Fruit fly (Drosophila melanogaster) whole organism, embryonic: ENCODE results near the gene CG42324.

Source experiments
- Abd-B ChIP-seq: fragments of 200-800 bp; sonication (Bioruptor generic); optimal IDR thresholded peaks from 2 replicates; lab custom pipeline; 2018; ENCODE audit warnings: missing biosample characterization, mild to moderate bottlenecking, missing genetic modification characterization, moderate library complexity
- Adf1 ChIP-seq: fragments of 200-800 bp; sonication (Bioruptor generic); IDR thresholded peaks from 2 replicates; pipeline ENCODE4 v1.3.6; 2022; ENCODE audit warnings: missing biosample characterization, missing genetic modification characterization
- Bgb ChIP-seq: fragments of 200-800 bp; sonication (Bioruptor generic); IDR thresholded peaks from 2 replicates; pipeline ENCODE4 v1.3.6; 2022; ENCODE audit warnings: missing biosample characterization, missing genetic modification characterization; ENCODE audit not compliant: partially characterized antibody
- CG10147 ChIP-seq: fragments of 200-800 bp; sonication (Bioruptor generic); optimal IDR thresholded peaks from 2 replicates; lab custom pipeline; 2019; ENCODE audit warnings: missing biosample characterization, mild to moderate bottlenecking, missing genetic modification characterization, moderate library complexity
- CG11695 ChIP-seq: fragments of 200-800 bp; sonication (Bioruptor generic); IDR thresholded peaks from 3 replicates; pipeline ENCODE4 v1.3.6; 2022; ENCODE audit warnings: missing biosample characterization, missing genetic modification characterization
- CG11723 ChIP-seq: fragments of 200-800 bp; sonication (Bioruptor generic); optimal IDR thresholded peaks from 2 replicates; lab custom pipeline; 2017; ENCODE audit warnings: missing biosample characterization, mild to moderate bottlenecking, missing genetic modification characterization
- CG12659 ChIP-seq: fragments of 200-800 bp; sonication (Bioruptor generic); optimal IDR thresholded peaks from 3 replicates; lab custom pipeline; 2017; ENCODE audit warnings: mild to moderate bottlenecking, missing biosample characterization, missing genetic modification reagents, missing genetic modification characterization
- CG15696 ChIP-seq: fragments of 200-800 bp; sonication (Bioruptor generic); optimal IDR thresholded peaks from 2 replicates; lab custom pipeline; 2019; ENCODE audit warnings: missing biosample characterization, mild to moderate bottlenecking, missing genetic modification characterization, moderate library complexity
- CG1603 ChIP-seq: fragments of 200-800 bp; sonication (Bioruptor generic); optimal IDR thresholded peaks from 2 replicates; lab custom pipeline; 2019; ENCODE audit warnings: missing biosample characterization, mild to moderate bottlenecking, missing genetic modification characterization, moderate library complexity
- CG16863 ChIP-seq: fragments of 200-800 bp; sonication (Bioruptor generic); optimal IDR thresholded peaks from 3 replicates; lab custom pipeline; 2016; ENCODE audit warnings: missing biosample characterization, missing genetic modification characterization
- CG2678 ChIP-seq: fragments of 200-800 bp; sonication (Bioruptor generic); optimal IDR thresholded peaks from 3 replicates; lab custom pipeline; 2019; ENCODE audit warnings: missing biosample characterization, mild to moderate bottlenecking, missing genetic modification characterization, moderate library complexity
- CG31441 ChIP-seq: fragments of 200-800 bp; sonication (Bioruptor generic); IDR thresholded peaks from 2 replicates; pipeline ENCODE4 v1.3.6; 2022; ENCODE audit warnings: missing biosample characterization, missing genetic modification characterization
- CG4404 ChIP-seq: fragments of 200-800 bp; sonication (Bioruptor generic); IDR thresholded peaks from 2 replicates; pipeline ENCODE4 v1.3.6; 2022; ENCODE audit warnings: missing biosample characterization, missing genetic modification characterization
- CG4730 ChIP-seq: fragments of 200-800 bp; sonication (Bioruptor generic); IDR thresholded peaks from 2 replicates; pipeline ENCODE4 v1.3.6; 2022; ENCODE audit warnings: missing biosample characterization, missing genetic modification characterization
- CG5953 ChIP-seq: fragments of 200-800 bp; sonication (Bioruptor generic); IDR thresholded peaks from 2 replicates; pipeline ENCODE4 v1.3.6; 2022; ENCODE audit warnings: missing biosample characterization, missing genetic modification characterization
- CG6813 ChIP-seq: fragments of 200-800 bp; sonication (Bioruptor generic); optimal IDR thresholded peaks from 2 replicates; lab custom pipeline; 2017; ENCODE audit warnings: missing biosample characterization, missing genetic modification characterization, mild to moderate bottlenecking, moderate library complexity, missing genetic modification reagents
- CG8924 ChIP-seq: fragments of 200-800 bp; optimal IDR thresholded peaks from 3 replicates; lab custom pipeline; 2019; ENCODE audit warnings: missing biosample characterization, mild to moderate bottlenecking, missing genetic modification characterization, moderate library complexity
- CG9215 ChIP-seq: fragments of 200-800 bp; sonication (Bioruptor generic); IDR thresholded peaks from 2 replicates; pipeline ENCODE4 v1.3.6; 2022; ENCODE audit warnings: missing biosample characterization, missing genetic modification characterization
- CG9817 ChIP-seq: fragments of 200-800 bp; sonication (Bioruptor generic); optimal IDR thresholded peaks from 2 replicates; lab custom pipeline; 2018; ENCODE audit warnings: missing biosample characterization, mild to moderate bottlenecking, missing genetic modification characterization, moderate library complexity
- Dip2 ChIP-seq: fragments of 200-800 bp; sonication (Bioruptor generic); IDR thresholded peaks from 2 replicates; pipeline ENCODE4 v1.3.6; 2022; ENCODE audit warnings: missing biosample characterization, missing genetic modification characterization
- Dip3 ChIP-seq: fragments of 200-800 bp; sonication (Bioruptor generic); optimal IDR thresholded peaks from 3 replicates; lab custom pipeline; 2016; ENCODE audit warnings: missing biosample characterization, missing genetic modification characterization
- Dref ChIP-seq: fragments of 200-800 bp; sonication (Bioruptor generic); IDR thresholded peaks from 2 replicates; pipeline ENCODE4 v1.3.6; 2022; ENCODE audit warnings: missing biosample characterization, missing genetic modification characterization
- Hand ChIP-seq: fragments of 200-800 bp; sonication (Bioruptor generic); optimal IDR thresholded peaks from 2 replicates; lab custom pipeline; 2017; ENCODE audit warnings: mild to moderate bottlenecking, missing biosample characterization, missing genetic modification reagents, missing genetic modification characterization
- Hmx ChIP-seq: fragments of 200-800 bp; sonication (Bioruptor generic); optimal IDR thresholded peaks from 2 replicates; lab custom pipeline; 2016; ENCODE audit warnings: missing biosample characterization, missing genetic modification characterization
- Hr39 ChIP-seq: fragments of >200 bp; optimal IDR thresholded peaks from 2 replicates; lab custom pipeline; 2017
- Mad ChIP-seq: fragments of 200-800 bp; sonication (Bioruptor generic); optimal IDR thresholded peaks from 2 replicates; lab custom pipeline; 2016; ENCODE audit warnings: missing biosample characterization, missing genetic modification characterization
- Mes4 ChIP-seq: fragments of 200-800 bp; sonication (Bioruptor generic); optimal IDR thresholded peaks from 2 replicates; lab custom pipeline; 2016; ENCODE audit warnings: missing biosample characterization, missing genetic modification characterization
- Nf-YA ChIP-seq: fragments of 200-800 bp; sonication (Bioruptor generic); IDR thresholded peaks from 2 replicates; pipeline ENCODE4 v1.3.6; 2022; ENCODE audit warnings: missing biosample characterization, missing genetic modification characterization
- NfI ChIP-seq: fragments of 200-800 bp; sonication (Bioruptor generic); optimal IDR thresholded peaks from 3 replicates; lab custom pipeline; 2018; ENCODE audit warnings: missing biosample characterization, mild to moderate bottlenecking, missing genetic modification characterization, moderate library complexity
- Sin3A ChIP-seq: fragments of >200 bp; optimal IDR thresholded peaks from 2 replicates; lab custom pipeline; 2018
- Sox102F ChIP-seq: fragments of 200-800 bp; sonication (Bioruptor generic); optimal IDR thresholded peaks from 2 replicates; lab custom pipeline; 2018; ENCODE audit warnings: missing biosample characterization, mild to moderate bottlenecking, missing genetic modification characterization, moderate library complexity
- Sry-δ ChIP-seq: fragments of 200-800 bp; sonication (Bioruptor generic); optimal IDR thresholded peaks from 2 replicates; lab custom pipeline; 2016; ENCODE audit warnings: missing biosample characterization, missing genetic modification characterization
- br ChIP-seq: fragments of >200 bp; optimal IDR thresholded peaks from 2 replicates; lab custom pipeline; 2017
- crc ChIP-seq: fragments of 200-800 bp; sonication (Bioruptor generic); optimal IDR thresholded peaks from 2 replicates; lab custom pipeline; 2016; ENCODE audit warnings: missing biosample characterization, missing genetic modification characterization
- dimm ChIP-seq: fragments of 200-800 bp; sonication (Bioruptor generic); IDR thresholded peaks from 2 replicates; pipeline ENCODE4 v1.3.6; 2022; ENCODE audit warnings: missing biosample characterization, missing genetic modification characterization
- disco-r ChIP-seq: fragments of 200-800 bp; sonication (Bioruptor generic); optimal IDR thresholded peaks from 2 replicates; lab custom pipeline; 2016; ENCODE audit warnings: missing biosample characterization, missing genetic modification characterization
- en ChIP-seq: fragments of 200-800 bp; sonication (Bioruptor generic); optimal IDR thresholded peaks from 2 replicates; lab custom pipeline; 2016; ENCODE audit warnings: missing biosample characterization, missing genetic modification characterization
- esg ChIP-seq: fragments of 200-800 bp; sonication (Bioruptor generic); conservative IDR thresholded peaks from 2 replicates; pipeline ENCODE4 v1.3.6; 2022; ENCODE audit warnings: missing biosample characterization, missing genetic modification characterization
- gce ChIP-seq: fragments of 200-800 bp; sonication (Bioruptor generic); IDR thresholded peaks from 3 replicates; pipeline ENCODE4 v1.3.6; 2022; ENCODE audit warnings: missing biosample characterization, missing genetic modification characterization
- gt ChIP-seq: fragments of 200-800 bp; sonication (Bioruptor generic); IDR thresholded peaks from 2 replicates; pipeline ENCODE4 v1.3.6; 2022; ENCODE audit warnings: missing biosample characterization, missing genetic modification characterization
- kni ChIP-seq: fragments of 200-800 bp; sonication (Bioruptor generic); optimal IDR thresholded peaks from 3 replicates; lab custom pipeline; 2017; ENCODE audit warnings: mild to moderate bottlenecking, missing biosample characterization, missing genetic modification reagents, missing genetic modification characterization
- mam ChIP-seq: fragments of 200-800 bp; sonication (Bioruptor generic); optimal IDR thresholded peaks from 3 replicates; lab custom pipeline; 2016; ENCODE audit warnings: missing biosample characterization, missing genetic modification characterization
- rib ChIP-seq: fragments of 200-800 bp; sonication (Bioruptor generic); IDR thresholded peaks from 2 replicates; pipeline ENCODE4 v1.3.6; 2022; ENCODE audit warnings: missing biosample characterization, missing genetic modification characterization
- run ChIP-seq: fragments of 200-800 bp; sonication (Bioruptor generic); optimal IDR thresholded peaks from 3 replicates; lab custom pipeline; 2018; ENCODE audit warnings: missing biosample characterization, mild to moderate bottlenecking, missing genetic modification characterization
- sens-2 ChIP-seq: fragments of 200-800 bp; sonication (Bioruptor generic); IDR thresholded peaks from 2 replicates; pipeline ENCODE4 v1.3.6; 2022; ENCODE audit warnings: missing biosample characterization, missing genetic modification characterization
- sna ChIP-seq: fragments of 200-800 bp; sonication (Bioruptor generic); IDR thresholded peaks from 2 replicates; pipeline ENCODE4 v1.3.6; 2022; ENCODE audit warnings: missing biosample characterization, missing genetic modification characterization; ENCODE audit not compliant: partially characterized antibody
- so ChIP-seq: fragments of 200-800 bp; sonication (Bioruptor generic); IDR thresholded peaks from 3 replicates; pipeline ENCODE4 v1.3.6; 2022; ENCODE audit warnings: missing biosample characterization, missing genetic modification characterization
- trem ChIP-seq: fragments of 200-800 bp; optimal IDR thresholded peaks from 3 replicates; lab custom pipeline; 2019; ENCODE audit warnings: missing biosample characterization, mild to moderate bottlenecking, missing genetic modification characterization, moderate library complexity
- tx ChIP-seq: fragments of 200-800 bp; sonication (Bioruptor generic); optimal IDR thresholded peaks from 2 replicates; lab custom pipeline; 2016; ENCODE audit warnings: missing biosample characterization, missing genetic modification characterization
- vnd ChIP-seq: fragments of 200-800 bp; sonication (Bioruptor generic); IDR thresholded peaks from 3 replicates; pipeline ENCODE4 v1.3.6; 2022; ENCODE audit warnings: missing biosample characterization, missing genetic modification characterization; ENCODE audit not compliant: partially characterized antibody
- wdn ChIP-seq: fragments of 200-800 bp; sonication (Bioruptor generic); IDR thresholded peaks from 2 replicates; pipeline ENCODE4 v1.3.6; 2022; ENCODE audit warnings: missing biosample characterization, missing genetic modification characterization
- wor ChIP-seq: fragments of 200-800 bp; sonication (Bioruptor generic); IDR thresholded peaks from 2 replicates; pipeline ENCODE4 v1.3.6; 2022; ENCODE audit warnings: missing biosample characterization, missing genetic modification characterization

CG42324 gene

DNA sequence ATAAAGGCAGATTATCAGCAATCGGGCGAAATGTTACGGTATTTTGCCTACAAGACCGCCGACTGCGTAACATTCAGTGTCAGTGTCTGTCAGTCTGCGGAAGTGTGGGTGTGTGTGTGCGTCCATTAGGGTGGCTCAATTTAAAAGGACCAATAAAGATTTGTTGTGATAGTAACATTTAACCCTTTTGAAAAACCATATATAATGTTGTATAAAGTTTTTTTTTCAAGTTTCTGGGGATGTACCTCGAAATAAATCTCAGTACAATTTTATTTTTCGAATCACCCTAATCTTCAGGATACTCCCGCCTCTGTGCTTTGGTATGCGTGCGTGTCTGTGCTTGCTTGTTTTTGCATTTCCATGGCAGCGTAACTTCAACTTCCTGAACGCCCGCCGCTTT lies 539 bp downstream of the CG42324 start (continued):
- TF ChIP-seq so (GFP tag; lab: Robert Waterston, UW) (peak; percentile 80), gt (GFP tag; lab: Robert Waterston, UW) (no peak), trem (tag; lab: Kevin White, UChicago) (no peak), Bgb (GFP tag; lab: Robert Waterston, UW) (no peak), Sin3A (lab: Kevin White, UChicago) (no peak), CG5953 (GFP tag; lab: Robert Waterston, UW) (0 out of 2 replicates have a peak, but pooled peaks have one; percentile 23), gce (GFP tag; lab: Robert Waterston, UW) (0 out of 3 replicates have a peak, but pooled peaks have one; percentile 4), disco-r (no peak), Sry-δ (no peak), CG11695 (GFP tag; lab: Robert Waterston, UW) (peak; percentile 74; the same call in 2 of the 3 replicates), CG6813 (peak; percentile 85), CG16863 (GFP tag; lab: Kevin White, UChicago) (peak; percentile 65), CG31441 (GFP tag; lab: Robert Waterston, UW) (peak; percentile 69), Adf1 (GFP tag; lab: Robert Waterston, UW) (peak; percentile 41; the same call in 1 of the 2 replicates), CG4730 (peak; percentile 34; the same call in 1 of the 2 replicates), Hand (GFP tag; lab: Kevin White, UChicago) (peak; percentile 91), wor (GFP tag; lab: Robert Waterston, UW) (no peak), kni (GFP tag; lab: Kevin White, UChicago) (no peak), sna (GFP tag; lab: Robert Waterston, UW) (no peak), vnd (no peak), CG9817 (tag; lab: Kevin White, UChicago) (peak; percentile 78), crc (peak; percentile 26), sens-2 (GFP tag; lab: Robert Waterston, UW) (no peak), Nf-YA (GFP tag; lab: Robert Waterston, UW) (no peak), CG12659 (GFP tag; lab: Kevin White, UChicago) (peak; percentile 65), tx (GFP tag; lab: Kevin White, UChicago) (peak; percentile 3), dimm (GFP tag; lab: Robert Waterston, UW) (no peak), run (peak; percentile 20), CG1603 (tag; lab: Kevin White, UChicago) (peak; percentile 28), CG4404 (GFP tag; lab: Robert Waterston, UW) (0 out of 2 replicates have a peak, but pooled peaks have one; percentile 14), CG15696 (tag; lab: Kevin White, UChicago) (peak; percentile 24), wdn (GFP tag; lab: Robert Waterston, UW) (peak; percentile 85), CG10147 (GFP tag; lab: Kevin White, UChicago) (peak; percentile 73), mam (GFP tag; lab: Kevin White, UChicago) (peak; percentile 66), Dref (GFP tag; lab: Robert Waterston, UW) (no peak), Abd-B (GFP tag; lab: Kevin White, UChicago) (peak; percentile 17), CG11723 (GFP tag; lab: Kevin White, UChicago) (peak; percentile 9), CG8924 (peak; percentile 77), Dip3 (GFP tag; lab: Kevin White, UChicago) (peak; percentile 51), NfI (peak; percentile 73), esg (GFP tag; lab: Robert Waterston, UW) (peak; percentile 62), Hmx (GFP tag; lab: Kevin White, UChicago) (no peak), Hr39 (no peak), Mes4 (peak; percentile 41), Mad (GFP tag; lab: Kevin White, UChicago) (no peak), en (GFP tag; lab: Kevin White, UChicago) (peak; percentile 16), CG2678 (tag; lab: Kevin White, UChicago) (peak; percentile 88), Sox102F (GFP tag; lab: Kevin White, UChicago) (peak; percentile 59), br (lab: Kevin White, UChicago) (no peak), Dip2 (no peak), CG9215 (peak; percentile 25; the same call in 1 of the 2 replicates), rib (GFP tag; lab: Robert Waterston, UW) (0 out of 2 replicates have a peak, but pooled peaks have one; percentile 24)
